Worm (Caenorhabditis elegans): ENCODE measurements around the gene bath-24.

DNA sequence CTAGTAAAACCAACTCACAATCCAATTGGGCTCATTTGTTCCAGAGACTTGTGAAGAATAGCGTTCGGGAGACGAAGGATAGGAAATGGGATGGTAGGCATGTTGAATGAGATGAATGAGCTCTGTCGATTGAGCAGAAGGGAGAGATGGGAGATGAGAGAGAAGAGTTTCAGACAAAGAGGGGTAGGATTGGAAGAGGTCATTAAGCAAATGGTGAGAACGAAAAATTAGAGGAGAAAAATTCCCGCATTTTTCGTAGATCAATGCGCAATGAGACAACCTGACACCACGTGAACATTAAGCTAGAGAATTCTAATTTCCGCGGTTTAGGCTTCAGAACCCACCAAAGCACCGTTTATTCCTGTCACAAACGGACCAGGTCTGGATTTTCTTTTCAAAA lies 18.6 kb upstream of the bath-24 start, which contains the start of gene F07E5.13:
- TF ChIP-seq nhr-90 (tag; optimal IDR thresholded peaks at IDR 0.05) = no peak
- no peak for TF ChIP-seq F23B12.7 (tag; optimal IDR thresholded peaks at IDR 0.05; ENCODE audit: insufficient read depth)
- no peak for TF ChIP-seq ZK185.1 (tag; optimal IDR thresholded peaks at IDR 0.05; ENCODE audit: poor library complexity, severe bottlenecking)
- TF ChIP-seq dox-1 (GFP tag; IDR thresholded peaks at IDR 0.05) = no peak
- TF ChIP-seq egl-18 (GFP tag; IDR thresholded peaks at IDR 0.05) = no peak
- TF ChIP-seq efl-1 (GFP tag; optimal IDR thresholded peaks at IDR 0.05) = no peak

All from whole organism, young adult.